Worm (Caenorhabditis elegans) whole organism, L4 larva: ENCODE results near the gene str-118.

Source experiments
- D1046.2 ChIP-seq: fragments of 200-800 bp; sonication (Bioruptor generic); IDR thresholded peaks from 2 replicates; pipeline ENCODE4 v1.3.6; 2022; ENCODE audit warnings: missing genetic modification characterization, missing compliant biosample characterization
- F37D6.2 ChIP-seq: sonication (generic microtip); optimal IDR thresholded peaks from 2 replicates; lab custom pipeline; 2016; ENCODE audit warnings: mild to moderate bottlenecking, missing genetic modification characterization, missing compliant biosample characterization
- R02D3.7 ChIP-seq: fragments of 150-350 bp; sonication (generic microtip); optimal IDR thresholded peaks from 3 replicates; lab custom pipeline; 2014; ENCODE audit warnings: missing biosample characterization, missing genetic modification characterization
- T20F7.1 ChIP-seq: fragments of 200-800 bp; sonication (Bioruptor generic); optimal IDR thresholded peaks from 2 replicates; lab custom pipeline; 2018; ENCODE audit warnings: mild to moderate bottlenecking, missing genetic modification characterization, missing compliant biosample characterization
- T26A8.4 ChIP-seq: fragments of 200-800 bp; sonication (Bioruptor generic); IDR thresholded peaks from 2 replicates; pipeline ENCODE4 v1.3.6; 2022; ENCODE audit warnings: missing genetic modification characterization, missing compliant biosample characterization
- Y5F2A.4 ChIP-seq: fragments of 200-800 bp; sonication (Bioruptor generic); optimal IDR thresholded peaks from 2 replicates; lab custom pipeline; 2018; ENCODE audit warnings: mild to moderate bottlenecking, missing genetic modification characterization, missing compliant biosample characterization
- aly-2 ChIP-seq: sonication (generic microtip); optimal IDR thresholded peaks from 2 replicates; lab custom pipeline; 2018; ENCODE audit warnings: missing biosample characterization, missing genetic modification characterization
- ama-1 ChIP-seq: fragments of 150-350 bp; optimal IDR thresholded peaks from 2 replicates; lab custom pipeline; 2014; ENCODE audit warnings: inconsistent platforms, mixed read lengths
- ceh-28 ChIP-seq: fragments of 150-350 bp; optimal IDR thresholded peaks from 2 replicates; lab custom pipeline; 2014; ENCODE audit warnings: missing biosample characterization, missing genetic modification reagents, missing genetic modification characterization
- ceh-32 ChIP-seq: sonication (generic microtip); optimal IDR thresholded peaks from 2 replicates; lab custom pipeline; 2016; ENCODE audit warnings: mild to moderate bottlenecking, missing genetic modification characterization, missing compliant biosample characterization; ENCODE audit not compliant: poor library complexity
- daf-16 ChIP-seq, 3 experiments: sonication (generic microtip); optimal IDR thresholded peaks; 2 replicates each; lab custom pipeline; 2016 to 2017; ENCODE audit warnings: missing genetic modification characterization in 3 of 3, missing genetic modification reagents in 3 of 3, mild to moderate bottlenecking in 2 of 3, missing compliant biosample characterization in 2 of 3, missing biosample characterization in 1 of 3, moderate library complexity in 1 of 3
- daf-19 ChIP-seq: fragments of 200-800 bp; sonication (Bioruptor generic); conservative IDR thresholded peaks from 2 replicates; pipeline ENCODE4 v1.3.6; 2022; ENCODE audit warnings: missing genetic modification characterization, missing compliant biosample characterization
- dpl-1 ChIP-seq: fragments of 150-350 bp; optimal IDR thresholded peaks from 2 replicates; lab custom pipeline; 2014; ENCODE audit warnings: missing biosample characterization, missing genetic modification reagents, missing genetic modification characterization
- fkh-10 ChIP-seq: fragments of 150-350 bp; optimal IDR thresholded peaks from 2 replicates; lab custom pipeline; 2014; ENCODE audit warnings: missing biosample characterization, missing genetic modification reagents, missing genetic modification characterization
- hif-1 ChIP-seq, 2 experiments: sonication (generic microtip); optimal IDR thresholded peaks; 2 replicates each; lab custom pipeline; 2016 to 2017; ENCODE audit warnings: missing compliant biosample characterization in 2 of 2, missing genetic modification characterization in 2 of 2, missing genetic modification reagents in 2 of 2, missing genotype in 2 of 2, mild to moderate bottlenecking in 1 of 2
- hlh-11 ChIP-seq: fragments of 200-800 bp; sonication (Bioruptor generic); optimal IDR thresholded peaks from 2 replicates; lab custom pipeline; 2018; ENCODE audit warnings: mild to moderate bottlenecking, missing genetic modification characterization, missing compliant biosample characterization
- hlh-30 ChIP-seq: sonication (generic microtip); optimal IDR thresholded peaks from 2 replicates; lab custom pipeline; 2017; ENCODE audit warnings: antibody characterized with exemption, mild to moderate bottlenecking, missing genetic modification characterization, missing compliant biosample characterization; ENCODE audit not compliant: insufficient read depth
- lin-1 ChIP-seq: fragments of 200-800 bp; sonication (Bioruptor generic); IDR thresholded peaks from 2 replicates; pipeline ENCODE4 v1.3.6; 2022; ENCODE audit warnings: missing genetic modification reagents, missing genetic modification characterization, missing compliant biosample characterization
- lin-38 ChIP-seq: fragments of 200-800 bp; sonication (Bioruptor generic); IDR thresholded peaks from 2 replicates; pipeline ENCODE4 v1.3.6; 2022; ENCODE audit warnings: missing genetic modification reagents, missing genetic modification characterization, missing compliant biosample characterization
- lir-3 ChIP-seq: sonication (generic microtip); optimal IDR thresholded peaks from 2 replicates; lab custom pipeline; 2016; ENCODE audit warnings: mild to moderate bottlenecking, missing genetic modification characterization, missing compliant biosample characterization
- mdl-1 ChIP-seq, 2 experiments: fragments of 150-350 bp in 1 of 2; sonication (generic microtip) in 1 of 2; optimal IDR thresholded peaks; 2 replicates each; lab custom pipeline; 2014 to 2017; ENCODE audit warnings: missing biosample characterization in 2 of 2, missing genetic modification characterization in 2 of 2
- mes-2 ChIP-seq: sonication (generic microtip); optimal IDR thresholded peaks from 2 replicates; lab custom pipeline; 2016; ENCODE audit warnings: missing genotype, mild to moderate bottlenecking, missing genetic modification characterization, missing compliant biosample characterization; ENCODE audit not compliant: poor library complexity, severe bottlenecking
- mxl-3 ChIP-seq: fragments of 200-800 bp; sonication (Bioruptor generic); optimal IDR thresholded peaks from 2 replicates; lab custom pipeline; 2018; ENCODE audit warnings: mild to moderate bottlenecking, missing genetic modification characterization, missing compliant biosample characterization
- nhr-102 ChIP-seq: sonication (generic microtip); optimal IDR thresholded peaks from 2 replicates; lab custom pipeline; 2016; ENCODE audit warnings: mild to moderate bottlenecking, missing genetic modification characterization, moderate library complexity, missing compliant biosample characterization
- nhr-237 ChIP-seq: sonication (generic microtip); optimal IDR thresholded peaks from 2 replicates; lab custom pipeline; 2017; ENCODE audit warnings: missing biosample characterization, missing genetic modification characterization
- nhr-28 ChIP-seq: fragments of 150-350 bp; optimal IDR thresholded peaks from 2 replicates; lab custom pipeline; 2014; ENCODE audit warnings: missing biosample characterization, missing genetic modification characterization
- nhr-48 ChIP-seq: sonication (generic microtip); optimal IDR thresholded peaks from 2 replicates; lab custom pipeline; 2016; ENCODE audit warnings: mild to moderate bottlenecking, missing genetic modification characterization, missing compliant biosample characterization
- nhr-77 ChIP-seq: fragments of 150-350 bp; optimal IDR thresholded peaks from 2 replicates; lab custom pipeline; 2014; ENCODE audit warnings: missing biosample characterization, missing genetic modification characterization
- php-3 ChIP-seq: fragments of 200-800 bp; sonication (Bioruptor generic); IDR thresholded peaks from 2 replicates; pipeline ENCODE4 v1.3.6; 2022; ENCODE audit warnings: missing genetic modification reagents, missing genetic modification characterization, missing compliant biosample characterization
- rbr-2 ChIP-seq: sonication (generic microtip); optimal IDR thresholded peaks from 2 replicates; lab custom pipeline; 2016; ENCODE audit warnings: missing genotype, missing genetic modification characterization, missing compliant biosample characterization
- skn-1 ChIP-seq: fragments of 150-350 bp; optimal IDR thresholded peaks from 2 replicates; lab custom pipeline; 2014; ENCODE audit warnings: missing biosample characterization, missing genetic modification characterization
- snpc-1.2 ChIP-seq: fragments of 200-800 bp; sonication (Bioruptor generic); IDR thresholded peaks from 2 replicates; pipeline ENCODE4 v1.3.6; 2022; ENCODE audit warnings: missing genetic modification reagents, missing genetic modification characterization, missing compliant biosample characterization
- snpc-4 ChIP-seq: fragments of 150-350 bp; optimal IDR thresholded peaks from 2 replicates; lab custom pipeline; 2014; ENCODE audit warnings: missing biosample characterization, missing genetic modification characterization
- spr-3 ChIP-seq: fragments of 200-800 bp; sonication (Bioruptor generic); optimal IDR thresholded peaks from 2 replicates; lab custom pipeline; 2018; ENCODE audit warnings: mild to moderate bottlenecking, missing genetic modification characterization, missing compliant biosample characterization
- unc-130 ChIP-seq: sonication (generic microtip); optimal IDR thresholded peaks from 2 replicates; lab custom pipeline; 2016; ENCODE audit warnings: missing genetic modification reagents, missing genetic modification characterization, missing compliant biosample characterization
- unc-39 ChIP-seq: sonication (generic microtip); optimal IDR thresholded peaks from 2 replicates; lab custom pipeline; 2017; ENCODE audit warnings: missing biosample characterization, missing genetic modification characterization
- unc-62 ChIP-seq, 3 experiments: fragments of 150-350 bp in 1 of 3; sonication (generic microtip); optimal IDR thresholded peaks in 2 of 3; peaks in 1 of 3; 1 replicate in 1 of 3; 2 replicates in 2 of 3; lab custom pipeline; 2014 to 2017; ENCODE audit warnings: missing biosample characterization in 3 of 3, missing genetic modification characterization in 3 of 3, missing genetic modification reagents in 3 of 3, missing genotype in 1 of 3
- zfp-2 ChIP-seq: sonication (generic microtip); optimal IDR thresholded peaks from 2 replicates; lab custom pipeline; 2016; ENCODE audit warnings: mild to moderate bottlenecking, missing genetic modification characterization, missing compliant biosample characterization
- ztf-7 ChIP-seq: fragments of 150-350 bp; optimal IDR thresholded peaks from 2 replicates; lab custom pipeline; 2014; ENCODE audit warnings: missing biosample characterization, missing genetic modification characterization

str-118 gene

ce11 chrV:10075441-10075840, 23.5 kb downstream of the str-118 start, which contains the start of gene F57A8.7:
Gene F57A8.7 (plus strand): TSS chrV:10075741.
- TF ChIP-seq T26A8.4 (no peak), T20F7.1 (GFP tag; lab: Kevin White, UChicago) (no peak), fkh-10 (no peak), rbr-2 (tag; lab: Kevin White, UChicago) (no peak), unc-39 (tag; lab: Kevin White, UChicago) (no peak), nhr-28 (tag; lab: Kevin White, UChicago) (no peak), php-3 (GFP tag; lab: Robert Waterston, UW) (no peak), nhr-102 (tag; lab: Kevin White, UChicago) (no peak), ama-1 (no peak), skn-1 (tag; lab: Kevin White, UChicago) (no peak), D1046.2 (no peak), dpl-1 (GFP tag; lab: Kevin White, UChicago) (no peak), F37D6.2 (tag; lab: Kevin White, UChicago) (no peak), nhr-48 (tag; lab: Kevin White, UChicago) (no peak), hif-1 (tag; optimal IDR thresholded peaks at IDR 0.05; lab: Kevin White, UChicago) (no peak), daf-16 (GFP tag; optimal IDR thresholded peaks at IDR 0.05; lab: Kevin White, UChicago) (no peak), daf-16 (tag; optimal IDR thresholded peaks at IDR 0.05; lab: Kevin White, UChicago) (no peak), lir-3 (tag; lab: Kevin White, UChicago) (no peak), lin-38 (GFP tag; lab: Robert Waterston, UW) (no peak), mxl-3 (GFP tag; lab: Kevin White, UChicago) (no peak)

- no peak for TF ChIP-seq nhr-77
- TF ChIP-seq ceh-32 (tag; lab: Kevin White, UChicago): no peak
- no peak for TF ChIP-seq aly-2
- TF ChIP-seq snpc-1.2: no peak
- no peak for TF ChIP-seq daf-19
- TF ChIP-seq R02D3.7 (tag; lab: Kevin White, UChicago): no peak
- TF ChIP-seq zfp-2 (tag; lab: Kevin White, UChicago): no peak
- no peak for TF ChIP-seq T26A8.4
- TF ChIP-seq Y5F2A.4 (GFP tag; lab: Kevin White, UChicago): no peak
- TF ChIP-seq mdl-1 (tag; optimal IDR thresholded peaks at IDR 0.05; lab: Kevin White, UChicago): no peak
- no peak for TF ChIP-seq mes-2
- no peak for TF ChIP-seq snpc-4 (tag; lab: Kevin White, UChicago)
- TF ChIP-seq unc-130: no peak
- no peak for TF ChIP-seq hlh-11 (tag; lab: Kevin White, UChicago)
- no peak for TF ChIP-seq nhr-237
These were observed 26.3 kb downstream of the str-118 start, which contains the start of gene R04B5.1 for ce11 chrV:10078244-10078643. Gene R04B5.1 (minus strand): TSS chrV:10078344.

ce11 chrV:10080905-10081304, 28.9 kb downstream of the str-118 start:
- TF ChIP-seq ceh-28 (tag; lab: Kevin White, UChicago) (no peak), unc-62 (GFP tag; optimal IDR thresholded peaks at IDR 0.05 in 1 of 2; lab: Kevin White, UChicago) (peak in 1 of 2 experiments; percentile 94), unc-62 (tag; optimal IDR thresholded peaks at IDR 0.05; lab: Kevin White, UChicago) (no peak), spr-3 (GFP tag; lab: Kevin White, UChicago) (no peak)

- TF ChIP-seq hlh-30 (tag; lab: Kevin White, UChicago) (no peak), nhr-77 (peak; percentile 89), lin-1 (GFP tag; lab: Robert Waterston, UW) (no peak), ztf-7 (no peak), nhr-28 (tag; lab: Kevin White, UChicago) (peak; percentile 89)
These were observed 29.7 kb downstream of the str-118 start, which contains the start of gene nhr-205 for ce11 chrV:10081636-10082035. Gene nhr-205 (minus strand): TSS chrV:10081776.
